Fruit fly (Drosophila melanogaster): ENCODE data around the gene Mis12.

The Mis12 gene

DNA sequence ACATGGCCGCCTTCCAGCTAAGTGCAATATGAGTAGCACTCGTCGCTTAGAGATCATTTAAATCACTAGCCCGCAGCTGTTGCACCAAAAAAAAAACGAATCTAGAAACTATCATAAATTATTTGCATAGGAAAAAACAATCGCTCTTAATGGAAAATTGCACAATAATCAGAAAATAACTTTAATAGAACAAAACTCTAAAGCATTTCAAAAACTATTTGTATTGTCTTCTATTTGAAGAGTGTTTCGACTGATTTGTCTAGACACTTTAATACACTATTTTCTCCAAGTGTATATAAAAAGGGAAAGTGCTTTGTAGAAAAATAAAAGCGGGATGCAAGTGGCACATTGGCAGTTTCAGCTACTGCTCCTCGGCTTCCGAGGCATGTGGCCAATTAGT is 37.6 kb upstream of the Mis12 start (continued):
- TF ChIP-seq spab (GFP tag; optimal IDR thresholded peaks at IDR 0.05), result no peak
- TF ChIP-seq Gug (GFP tag; IDR thresholded peaks at IDR 0.05), result peak; percentile 16; the same call in 1 of the 2 replicates
- TF ChIP-seq Eip75B (GFP tag; optimal IDR thresholded peaks at IDR 0.05), result no peak
- TF ChIP-seq Met (GFP tag; optimal IDR thresholded peaks at IDR 0.05), result no peak
- no peak for TF ChIP-seq ss (GFP tag; optimal IDR thresholded peaks at IDR 0.05)
- no peak for TF ChIP-seq CG6808 (GFP tag; optimal IDR thresholded peaks at IDR 0.05)
- no peak for TF ChIP-seq net (GFP tag; optimal IDR thresholded peaks at IDR 0.05)
- no peak for TF ChIP-seq OdsH (GFP tag; optimal IDR thresholded peaks at IDR 0.05)
- TF ChIP-seq CG4318 (GFP tag; optimal IDR thresholded peaks at IDR 0.05), result no peak
- TF ChIP-seq Smox (GFP tag; optimal IDR thresholded peaks at IDR 0.05), result no peak
- no peak for TF ChIP-seq CG31627 (GFP tag; optimal IDR thresholded peaks at IDR 0.05)
- no peak for TF ChIP-seq CG11902 (GFP tag; optimal IDR thresholded peaks at IDR 0.05)
- no peak for TF ChIP-seq Lpt (GFP tag; optimal IDR thresholded peaks at IDR 0.05)
- TF ChIP-seq CG11294 (GFP tag; IDR thresholded peaks at IDR 0.05), result no peak
- TF ChIP-seq CG10669 (GFP tag; optimal IDR thresholded peaks at IDR 0.05), result no peak
- no peak for TF ChIP-seq CG8632 (GFP tag; optimal IDR thresholded peaks at IDR 0.05)
- no peak for TF ChIP-seq dsx (GFP tag; optimal IDR thresholded peaks at IDR 0.05; ENCODE audit: poor library complexity, severe bottlenecking)
- TF ChIP-seq Sox15 (GFP tag; optimal IDR thresholded peaks at IDR 0.05), result no peak
- peak in 1 of 2 experiments; percentile 20 for TF ChIP-seq salr (GFP tag; optimal IDR thresholded peaks at IDR 0.05)
- peak; percentile 45 for TF ChIP-seq Hr4 (GFP tag; optimal IDR thresholded peaks at IDR 0.05)
- TF ChIP-seq fd85E (GFP tag; optimal IDR thresholded peaks at IDR 0.05), result no peak
- no peak for TF ChIP-seq CG34406 (GFP tag; optimal IDR thresholded peaks at IDR 0.05)
- TF ChIP-seq CG8119 (GFP tag; IDR thresholded peaks at IDR 0.05), result peak; percentile 19; the same call in 1 of the 3 replicates
- TF ChIP-seq esn (GFP tag; optimal IDR thresholded peaks at IDR 0.05), result no peak
- no peak for TF ChIP-seq fkh (GFP tag; optimal IDR thresholded peaks at IDR 0.05)

DNA sequence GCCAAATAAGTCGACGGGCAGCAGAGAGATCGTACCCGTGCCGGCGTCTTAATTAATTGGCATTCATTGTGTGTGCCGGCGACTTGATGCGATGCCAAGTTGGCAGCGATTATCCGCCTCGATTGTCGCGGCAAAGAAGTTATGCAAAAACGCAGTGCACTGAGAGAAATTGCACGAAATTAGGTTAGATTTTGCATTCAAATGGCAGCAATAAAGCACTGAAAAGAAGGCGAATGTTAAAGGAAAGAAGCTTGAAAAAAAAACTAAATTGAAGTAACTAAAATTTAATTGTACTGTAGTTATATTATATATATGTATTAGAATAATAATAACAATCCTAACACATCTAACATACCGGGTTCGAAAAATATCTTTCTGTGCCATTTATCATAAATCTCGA is 34.3 kb upstream of the Mis12 start:
- TF ChIP-seq Eip78C (GFP tag) (peak; percentile 45), CG8119 (GFP tag; IDR thresholded peaks at IDR 0.05) (0 out of 3 replicates have a peak, but pooled peaks have one; percentile 33), topi (GFP tag; optimal IDR thresholded peaks at IDR 0.05) (no peak), CG15336 (GFP tag; IDR thresholded peaks at IDR 0.05) (peak; percentile 25; the same call in 1 of the 2 replicates), Lpt (GFP tag; optimal IDR thresholded peaks at IDR 0.05) (no peak), Ets21C (GFP tag; optimal IDR thresholded peaks at IDR 0.05) (no peak), eg (GFP tag; IDR thresholded peaks at IDR 0.05) (peak; percentile 32; the same call in 1 of the 3 replicates), CG8632 (GFP tag; optimal IDR thresholded peaks at IDR 0.05) (peak; percentile 22), CG32006 (GFP tag; optimal IDR thresholded peaks at IDR 0.05) (peak; percentile 29), CG6808 (GFP tag; optimal IDR thresholded peaks at IDR 0.05) (no peak), CG16779 (tag; optimal IDR thresholded peaks at IDR 0.05) (no peak), achi (GFP tag; optimal IDR thresholded peaks at IDR 0.05) (no peak), CG6276 (GFP tag; optimal IDR thresholded peaks at IDR 0.05) (peak; percentile 21), CG31627 (GFP tag; optimal IDR thresholded peaks at IDR 0.05) (no peak), CG6163 (GFP tag; IDR thresholded peaks at IDR 0.05) (0 out of 3 replicates have a peak, but pooled peaks have one; percentile 11), acj6 (GFP tag; optimal IDR thresholded peaks at IDR 0.05) (no peak), CG3919 (GFP tag; optimal IDR thresholded peaks at IDR 0.05) (no peak), spab (GFP tag; optimal IDR thresholded peaks at IDR 0.05) (no peak), CG3032 (tag; optimal IDR thresholded peaks at IDR 0.05) (no peak), CG10669 (GFP tag; optimal IDR thresholded peaks at IDR 0.05) (no peak), CG11294 (GFP tag; IDR thresholded peaks at IDR 0.05) (0 out of 2 replicates have a peak, but pooled peaks have one; percentile 38), pdm3 (GFP tag; optimal IDR thresholded peaks at IDR 0.05) (no peak), CG7368 (GFP tag; optimal IDR thresholded peaks at IDR 0.05) (no peak), CG4318 (GFP tag; optimal IDR thresholded peaks at IDR 0.05) (no peak), CG34406 (GFP tag; optimal IDR thresholded peaks at IDR 0.05) (no peak), Eip75B (GFP tag; optimal IDR thresholded peaks at IDR 0.05) (no peak), CG6854 (GFP tag; optimal IDR thresholded peaks at IDR 0.05) (no peak), Sox15 (GFP tag; optimal IDR thresholded peaks at IDR 0.05) (no peak), CG8319 (GFP tag; optimal IDR thresholded peaks at IDR 0.05) (no peak)

Data from whole organism, prepupa.